Fruit fly (Drosophila melanogaster) whole organism, prepupa: ENCODE measurements around the gene ctrip.

ENCODE experiments used
- CG6792 ChIP-seq: fragments of 200-800 bp; sonication (Bioruptor generic); optimal IDR thresholded peaks from 3 replicates; lab custom pipeline; 2016; ENCODE audit warnings: missing biosample characterization, missing genetic modification characterization
- Eip78C ChIP-seq: fragments of 200-800 bp; sonication (Bioruptor generic); peaks from one replicate; lab custom pipeline; 2016; ENCODE audit warnings: missing biosample characterization, missing genetic modification characterization
- Gug ChIP-seq: fragments of 200-800 bp; sonication (Bioruptor generic); IDR thresholded peaks from 2 replicates; pipeline ENCODE4 v1.3.6; 2022; ENCODE audit warnings: missing biosample characterization, missing genetic modification characterization
- fkh ChIP-seq: fragments of 200-800 bp; sonication (Bioruptor generic); optimal IDR thresholded peaks from 3 replicates; lab custom pipeline; 2017; ENCODE audit warnings: missing biosample characterization, mild to moderate bottlenecking, missing genetic modification characterization, moderate library complexity
- lz ChIP-seq: fragments of 200-800 bp; sonication (Bioruptor generic); optimal IDR thresholded peaks from 3 replicates; lab custom pipeline; 2016; ENCODE audit warnings: missing biosample characterization, missing genetic modification characterization
- spab ChIP-seq: fragments of 200-800 bp; sonication (Bioruptor generic); optimal IDR thresholded peaks from 2 replicates; lab custom pipeline; 2017; ENCODE audit warnings: missing biosample characterization, mild to moderate bottlenecking, missing genetic modification characterization, missing genetic modification reagents

- TF ChIP-seq Eip78C (GFP tag; lab: Kevin White, UChicago) (peak; percentile 64), Gug (GFP tag; lab: Robert Waterston, UW) (no peak), lz (GFP tag; lab: Kevin White, UChicago) (no peak), CG6792 (GFP tag; lab: Kevin White, UChicago) (no peak), spab (GFP tag; lab: Kevin White, UChicago) (no peak), fkh (GFP tag; lab: Kevin White, UChicago) (no peak)
These were observed 7.7 kb downstream of the ctrip start for dm6 chr3R:4804126-4804649.
